Fruit fly (Drosophila melanogaster) whole organism, wandering third instar larva: Measurements from ENCODE around the gene CG8001.
A peak's percentile ranks its signal among the peaks of the same experiment; 100 is the strongest.

Experiments used
- CG32264 ChIP-seq: fragments of 200-800 bp; sonication (Bioruptor generic); optimal IDR thresholded peaks from 2 replicates; lab custom pipeline; 2016; ENCODE audit warnings: missing biosample characterization, missing genetic modification characterization
- CG9705 ChIP-seq: fragments of 200-800 bp; sonication (Bioruptor generic); optimal IDR thresholded peaks from 2 replicates; lab custom pipeline; 2018; ENCODE audit warnings: missing biosample characterization, mild to moderate bottlenecking, missing genetic modification characterization
- CrebA ChIP-seq: fragments of 200-800 bp; sonication (Bioruptor generic); optimal IDR thresholded peaks from 2 replicates; lab custom pipeline; 2016; ENCODE audit warnings: missing biosample characterization, mild to moderate bottlenecking, missing genetic modification characterization, borderline replicate concordance
- Dfd ChIP-seq: fragments of >200 bp; optimal IDR thresholded peaks from 2 replicates; lab custom pipeline; 2017; ENCODE audit warnings: missing biosample characterization, missing genetic modification characterization
- GATAd ChIP-seq: sonication (Bioruptor generic); optimal IDR thresholded peaks from 2 replicates; lab custom pipeline; 2016; ENCODE audit warnings: missing biosample characterization, missing genetic modification characterization
- HLH106 ChIP-seq: fragments of 200-800 bp; optimal IDR thresholded peaks from 3 replicates; lab custom pipeline; 2019; ENCODE audit warnings: missing biosample characterization, mild to moderate bottlenecking, missing genetic modification characterization, moderate library complexity
- Hr78 ChIP-seq: fragments of >200 bp; optimal IDR thresholded peaks from 2 replicates; lab custom pipeline; 2017; ENCODE audit warnings: missing biosample characterization, missing genetic modification characterization
- Hr83 ChIP-seq: fragments of 200-300 bp; sonication (Bioruptor generic); optimal IDR thresholded peaks from 2 replicates; lab custom pipeline; 2016; ENCODE audit warnings: missing biosample characterization, mild to moderate bottlenecking, missing genetic modification characterization, moderate library complexity; ENCODE audit not compliant: poor library complexity, severe bottlenecking
- Jra ChIP-seq: sonication (Bioruptor generic); optimal IDR thresholded peaks from 2 replicates; lab custom pipeline; 2016; ENCODE audit warnings: missing biosample characterization, missing genetic modification characterization
- Mio ChIP-seq: sonication (Bioruptor generic); optimal IDR thresholded peaks from 2 replicates; lab custom pipeline; 2016; ENCODE audit warnings: missing biosample characterization, missing genetic modification characterization
- Myc ChIP-seq: fragments of >200 bp; optimal IDR thresholded peaks from 2 replicates; lab custom pipeline; 2017
- N ChIP-seq: fragments of >200 bp; optimal IDR thresholded peaks from 2 replicates; lab custom pipeline; 2018; ENCODE audit warnings: missing biosample characterization, missing external identifiers, missing genetic modification characterization
- OdsH ChIP-seq: fragments of 200-800 bp; sonication (Bioruptor generic); optimal IDR thresholded peaks from 2 replicates; lab custom pipeline; 2016; ENCODE audit warnings: missing biosample characterization, mild to moderate bottlenecking, missing genetic modification characterization
- Rel ChIP-seq, 2 experiments: fragments of 200-800 bp; sonication (Bioruptor generic) in 1 of 2; optimal IDR thresholded peaks; 2 replicates in 1 of 2; 3 replicates in 1 of 2; lab custom pipeline; 2016 to 2019; ENCODE audit warnings: mild to moderate bottlenecking in 2 of 2, missing biosample characterization in 2 of 2, missing genetic modification characterization in 2 of 2, moderate library complexity in 1 of 2
- Sp1 ChIP-seq: fragments of 200-800 bp; sonication (Bioruptor generic); optimal IDR thresholded peaks from 3 replicates; lab custom pipeline; 2019; ENCODE audit warnings: missing biosample characterization, mild to moderate bottlenecking, missing genetic modification characterization, moderate library complexity
- br ChIP-seq: fragments of 200-800 bp; sonication (Bioruptor generic); optimal IDR thresholded peaks from 2 replicates; lab custom pipeline; 2016; ENCODE audit warnings: missing biosample characterization, missing genetic modification characterization
- brk ChIP-seq: fragments of 200-800 bp; sonication (Bioruptor generic); optimal IDR thresholded peaks from 2 replicates; lab custom pipeline; 2016; ENCODE audit warnings: missing biosample characterization, mild to moderate bottlenecking, missing genetic modification characterization
- dl ChIP-seq, 2 experiments: fragments of 175-275, 200-275 bp in 1 of 2; fragments of 200-275 bp in 1 of 2; sonication (Bioruptor generic); optimal IDR thresholded peaks; lab custom pipeline; 2018; ENCODE audit warnings: mild to moderate bottlenecking in 2 of 2, missing biosample characterization in 2 of 2, missing genetic modification characterization in 2 of 2, moderate library complexity in 2 of 2; ENCODE audit not compliant: partially characterized antibody in 2 of 2, insufficient read depth in 1 of 2
- dmrt93B ChIP-seq: fragments of 200-800 bp; sonication (Bioruptor generic); optimal IDR thresholded peaks from 2 replicates; lab custom pipeline; 2018; ENCODE audit warnings: missing biosample characterization, mild to moderate bottlenecking, missing genetic modification characterization
- dsf ChIP-seq: sonication (Bioruptor generic); optimal IDR thresholded peaks from 2 replicates; lab custom pipeline; 2016; ENCODE audit warnings: missing biosample characterization, missing genetic modification characterization, borderline replicate concordance
- ey ChIP-seq: fragments of 200-800 bp; sonication (Bioruptor generic); optimal IDR thresholded peaks from 2 replicates; lab custom pipeline; 2016; ENCODE audit warnings: missing biosample characterization, missing genetic modification characterization
- foxo ChIP-seq, 2 experiments: fragments of 200-800 bp; sonication (Bioruptor generic); optimal IDR thresholded peaks; 2 replicates in 1 of 2; 3 replicates in 1 of 2; lab custom pipeline; 2016 to 2017; ENCODE audit warnings: missing biosample characterization in 2 of 2, missing genetic modification characterization in 2 of 2
- fru ChIP-seq: fragments of 200-800 bp; sonication (Bioruptor generic); optimal IDR thresholded peaks from 3 replicates; lab custom pipeline; 2016; ENCODE audit warnings: missing biosample characterization, mild to moderate bottlenecking, missing genetic modification characterization
- h ChIP-seq: fragments of 200-800 bp; sonication (Bioruptor generic); optimal IDR thresholded peaks from 3 replicates; lab custom pipeline; 2016; ENCODE audit warnings: missing biosample characterization, mild to moderate bottlenecking, missing genetic modification characterization
- lola ChIP-seq: fragments of >200 bp; optimal IDR thresholded peaks from 2 replicates; lab custom pipeline; 2017; ENCODE audit warnings: missing biosample characterization, missing genetic modification characterization
- psq ChIP-seq: fragments of 200-800 bp; sonication (Bioruptor generic); optimal IDR thresholded peaks from 3 replicates; lab custom pipeline; 2017; ENCODE audit warnings: missing biosample characterization, mild to moderate bottlenecking, missing genetic modification characterization, moderate library complexity
- rgr ChIP-seq: fragments of 200-800 bp; sonication (Bioruptor generic); optimal IDR thresholded peaks from 3 replicates; lab custom pipeline; 2016; ENCODE audit warnings: missing biosample characterization, mild to moderate bottlenecking, missing genetic modification characterization
- sage ChIP-seq: fragments of 200-800 bp; sonication (Bioruptor generic); optimal IDR thresholded peaks from 2 replicates; lab custom pipeline; 2016; ENCODE audit warnings: missing biosample characterization, mild to moderate bottlenecking, missing genetic modification characterization
- sv ChIP-seq: fragments of 200-800 bp; sonication (Bioruptor generic); optimal IDR thresholded peaks from 3 replicates; lab custom pipeline; 2016; ENCODE audit warnings: missing biosample characterization, missing genetic modification characterization
- tai ChIP-seq: sonication (Bioruptor generic); optimal IDR thresholded peaks from 2 replicates; lab custom pipeline; 2016; ENCODE audit warnings: missing biosample characterization, missing genetic modification characterization
- woc ChIP-seq: sonication (Bioruptor generic); optimal IDR thresholded peaks from 2 replicates; lab custom pipeline; 2016; ENCODE audit warnings: missing biosample characterization, mild to moderate bottlenecking, missing genetic modification characterization

CG8001 gene

dm6 chr3L:1772593-1772992 lies 16.6 kb downstream of the CG8001 start:
- TF ChIP-seq foxo (GFP tag; optimal IDR thresholded peaks at IDR 0.05; lab: Kevin White, UChicago) (no peak), Dfd (no peak), dl (GFP tag; optimal IDR thresholded peaks at IDR 0.05; lab: Kevin White, UChicago; ENCODE audit: insufficient read depth in 1 of 2, partially characterized antibody in 2 of 2) (no peak), tai (GFP tag; lab: Kevin White, UChicago) (no peak), Rel (GFP tag; optimal IDR thresholded peaks at IDR 0.05; lab: Kevin White, UChicago) (no peak), Rel (tag; optimal IDR thresholded peaks at IDR 0.05; lab: Kevin White, UChicago) (no peak), br (GFP tag; lab: Kevin White, UChicago) (no peak), CrebA (no peak), Hr83 (GFP tag; lab: Kevin White, UChicago) (no peak)
- TF ChIP-seq, all 38 proteins: peak for 0

dm6 chr3L:1774713-1775648 lies 19.0 kb downstream of the CG8001 start, which contains the start of the genes CG13933 and PolD2:
CG13933 (minus strand) TSS chr3L:1775147.
PolD2 (plus strand) TSS chr3L:1775633.
- no peak for TF ChIP-seq CG32264
- peak; percentile 89 for TF ChIP-seq sv (GFP tag; lab: Kevin White, UChicago)
- TF ChIP-seq brk = no peak
- no peak for TF ChIP-seq sage (GFP tag; lab: Kevin White, UChicago)
- TF ChIP-seq dl (GFP tag; optimal IDR thresholded peaks at IDR 0.05; lab: Kevin White, UChicago; ENCODE audit: insufficient read depth in 1 of 2, partially characterized antibody in 2 of 2) = no peak
- peak; percentile 96 for TF ChIP-seq HLH106 (tag; lab: Kevin White, UChicago)
- peak; percentile 69 for TF ChIP-seq Rel (GFP tag; optimal IDR thresholded peaks at IDR 0.05; lab: Kevin White, UChicago)
- peak; percentile 69 for TF ChIP-seq Rel (tag; optimal IDR thresholded peaks at IDR 0.05; lab: Kevin White, UChicago)
- peak; percentile 91 for TF ChIP-seq fru (GFP tag; lab: Kevin White, UChicago)
- peak; percentile 87 for TF ChIP-seq GATAd
- peak; percentile 93 for TF ChIP-seq ey (GFP tag; lab: Kevin White, UChicago)
- TF ChIP-seq Sp1 (GFP tag; lab: Kevin White, UChicago) = peak; percentile 99
- TF ChIP-seq OdsH = peak; percentile 98
- TF ChIP-seq psq = peak; percentile 97
- TF ChIP-seq rgr (GFP tag; lab: Kevin White, UChicago) = peak; percentile 99
- peak; percentile 68 for TF ChIP-seq Mio (GFP tag; lab: Kevin White, UChicago)
- peak; percentile 84 for TF ChIP-seq dmrt93B (GFP tag; lab: Kevin White, UChicago)
- TF ChIP-seq Hr83 (GFP tag; lab: Kevin White, UChicago) = peak; percentile 46
- TF ChIP-seq woc (GFP tag; lab: Kevin White, UChicago) = no peak
- no peak for TF ChIP-seq Myc
- peak in 1 of 2 experiments; percentile 98 for TF ChIP-seq foxo (GFP tag; optimal IDR thresholded peaks at IDR 0.05; lab: Kevin White, UChicago)
- TF ChIP-seq h = peak; percentile 97
- TF ChIP-seq CG9705 (GFP tag; lab: Kevin White, UChicago) = no peak
- TF ChIP-seq Jra (GFP tag; lab: Kevin White, UChicago) = no peak
- TF ChIP-seq, all 38 proteins: peak for 15

dm6 chr3L:1777249-1777648 lies 21.3 kb downstream of the CG8001 start, which contains the start of the genes CG2021 and mRpL46:
CG2021 (minus strand) TSS chr3L:1777411.
mRpL46 (plus strand) TSS chr3L:1777439.
- TF ChIP-seq CG32264 = no peak
- TF ChIP-seq brk = no peak
- no peak for TF ChIP-seq h
- TF ChIP-seq Dfd = no peak
- no peak for TF ChIP-seq lola (GFP tag; lab: Kevin White, UChicago)
- TF ChIP-seq N (GFP tag; lab: Kevin White, UChicago) = no peak

- no peak for TF ChIP-seq Rel (GFP tag; optimal IDR thresholded peaks at IDR 0.05; lab: Kevin White, UChicago)
- peak; percentile 91 for TF ChIP-seq Rel (tag; optimal IDR thresholded peaks at IDR 0.05; lab: Kevin White, UChicago)
- TF ChIP-seq GATAd = no peak
These were observed 28.1 kb downstream of the CG8001 start for dm6 chr3L:1784092-1784491.

- TF ChIP-seq rgr (GFP tag; lab: Kevin White, UChicago) = no peak
- no peak for TF ChIP-seq h
- no peak for TF ChIP-seq CG32264
- no peak for TF ChIP-seq lola (GFP tag; lab: Kevin White, UChicago)
- TF ChIP-seq sage (GFP tag; lab: Kevin White, UChicago) = no peak
- TF ChIP-seq tai (GFP tag; lab: Kevin White, UChicago) = no peak
- no peak for TF ChIP-seq N (GFP tag; lab: Kevin White, UChicago)
- TF ChIP-seq Hr78 (GFP tag; lab: Kevin White, UChicago) = no peak
- no peak for TF ChIP-seq CrebA
- TF ChIP-seq woc (GFP tag; lab: Kevin White, UChicago) = no peak
- TF ChIP-seq dsf (GFP tag; lab: Kevin White, UChicago) = no peak
- no peak for TF ChIP-seq Sp1 (GFP tag; lab: Kevin White, UChicago)
- TF ChIP-seq foxo (GFP tag; optimal IDR thresholded peaks at IDR 0.05; lab: Kevin White, UChicago) = no peak
These were observed 33.4 kb downstream of the CG8001 start for dm6 chr3L:1789339-1789738.
